Worm (Caenorhabditis elegans) whole organism, early embryonic: ENCODE measurements around the gene Y75B8A.7.

ENCODE experiments used
- B0310.2 ChIP-seq: sonication (generic microtip); optimal IDR thresholded peaks from 2 replicates; lab custom pipeline; 2016; ENCODE audit warnings: mild to moderate bottlenecking, missing genetic modification characterization, missing compliant biosample characterization
- aly-1 ChIP-seq: sonication (generic microtip); optimal IDR thresholded peaks from 2 replicates; lab custom pipeline; 2016; ENCODE audit warnings: missing genetic modification characterization, missing compliant biosample characterization
- ama-1 ChIP-seq: fragments of 150-350 bp; optimal IDR thresholded peaks from 2 replicates; lab custom pipeline; 2014
- ceh-13 ChIP-seq: fragments of 200-800 bp; sonication (Bioruptor generic); optimal IDR thresholded peaks from 2 replicates; lab custom pipeline; 2018; ENCODE audit warnings: mild to moderate bottlenecking, missing genetic modification characterization, missing compliant biosample characterization
- ceh-36 ChIP-seq: sonication (generic microtip); optimal IDR thresholded peaks from 2 replicates; lab custom pipeline; 2016; ENCODE audit warnings: missing genetic modification characterization, inconsistent platforms, missing compliant biosample characterization
- ets-7 ChIP-seq: sonication (generic microtip); optimal IDR thresholded peaks from 2 replicates; lab custom pipeline; 2016; ENCODE audit warnings: missing genotype, missing genetic modification characterization, missing compliant biosample characterization
- flt-1 ChIP-seq: fragments of 200-800 bp; sonication (Bioruptor generic); IDR thresholded peaks from 2 replicates; pipeline ENCODE4 v1.3.6; 2022; ENCODE audit warnings: missing genetic modification characterization, missing compliant biosample characterization
- hmbx-1 ChIP-seq: sonication (generic microtip); optimal IDR thresholded peaks from 2 replicates; lab custom pipeline; 2016; ENCODE audit warnings: mild to moderate bottlenecking, missing genetic modification characterization, missing compliant biosample characterization
- hmg-4 ChIP-seq: fragments of 200-800 bp; sonication (Bioruptor generic); optimal IDR thresholded peaks from 2 replicates; lab custom pipeline; 2018; ENCODE audit warnings: mild to moderate bottlenecking, missing genetic modification characterization, missing compliant biosample characterization
- pes-1 ChIP-seq: fragments of 200-800 bp; sonication (Bioruptor generic); IDR thresholded peaks from 2 replicates; pipeline ENCODE4 v1.3.6; 2022; ENCODE audit warnings: missing genetic modification reagents, missing genetic modification characterization, missing compliant biosample characterization
- sea-1 ChIP-seq: fragments of 200-800 bp; sonication (Bioruptor generic); conservative IDR thresholded peaks from 2 replicates; pipeline ENCODE4 v1.3.6; 2022; ENCODE audit warnings: missing genetic modification characterization, missing compliant biosample characterization

ce11 chrIII:12152599-12152998, at the start of gene Y75B8A.7:
- TF ChIP-seq pes-1 (no peak), ama-1 (no peak), ets-7 (no peak), B0310.2 (tag; lab: Kevin White, UChicago) (no peak), aly-1 (tag; lab: Kevin White, UChicago) (no peak), hmbx-1 (tag; lab: Kevin White, UChicago) (no peak), flt-1 (GFP tag; lab: Robert Waterston, UW) (no peak), ceh-13 (GFP tag; lab: Kevin White, UChicago) (no peak), sea-1 (GFP tag; lab: Robert Waterston, UW) (no peak), hmg-4 (GFP tag; lab: Kevin White, UChicago) (no peak), ceh-36 (no peak)
